Fruit fly (Drosophila melanogaster) whole organism, embryonic: ENCODE data around the gene Spps.
A peak's percentile ranks its signal among the peaks of the same experiment; 100 is the strongest.

Experiments
- BEAF-32 ChIP-seq: fragments of 200-800 bp; sonication (Bioruptor generic); optimal IDR thresholded peaks from 3 replicates; lab custom pipeline; 2017; ENCODE audit warnings: missing biosample characterization, missing genetic modification characterization, mild to moderate bottlenecking, moderate library complexity, missing genetic modification reagents
- Bdp1 ChIP-seq: fragments of 200-800 bp; sonication (Bioruptor generic); optimal IDR thresholded peaks from 3 replicates; lab custom pipeline; 2016; ENCODE audit warnings: missing biosample characterization, missing genetic modification characterization
- BtbVII ChIP-seq: fragments of 200-800 bp; sonication (Bioruptor generic); optimal IDR thresholded peaks from 3 replicates; lab custom pipeline; 2017; ENCODE audit warnings: missing biosample characterization, mild to moderate bottlenecking, missing genetic modification characterization
- CG10209 ChIP-seq: fragments of 200-800 bp; sonication (Bioruptor generic); optimal IDR thresholded peaks from 3 replicates; lab custom pipeline; 2017; ENCODE audit warnings: missing biosample characterization, mild to moderate bottlenecking, missing genetic modification characterization, missing genetic modification reagents
- CG10654 ChIP-seq: fragments of 200-800 bp; sonication (Bioruptor generic); optimal IDR thresholded peaks from 2 replicates; lab custom pipeline; 2016; ENCODE audit warnings: missing biosample characterization, missing genetic modification characterization
- CG11398 ChIP-seq: fragments of 200-800 bp; sonication (Bioruptor generic); optimal IDR thresholded peaks from 2 replicates; lab custom pipeline; 2016; ENCODE audit warnings: missing biosample characterization, missing genetic modification characterization
- CG11456 ChIP-seq: fragments of 200-800 bp; sonication (Bioruptor generic); IDR thresholded peaks from 3 replicates; pipeline ENCODE4 v1.3.6; 2022; ENCODE audit warnings: missing biosample characterization, missing genetic modification characterization
- CG12071 ChIP-seq: fragments of 200-800 bp; sonication (Bioruptor generic); optimal IDR thresholded peaks from 3 replicates; lab custom pipeline; 2018; ENCODE audit warnings: missing biosample characterization, mild to moderate bottlenecking, missing genetic modification characterization
- CG12219 ChIP-seq: fragments of 200-800 bp; sonication (Bioruptor generic); optimal IDR thresholded peaks from 3 replicates; lab custom pipeline; 2018; ENCODE audit warnings: missing biosample characterization, mild to moderate bottlenecking, missing genetic modification characterization
- CG12744 ChIP-seq: fragments of 200-800 bp; sonication (Bioruptor generic); optimal IDR thresholded peaks from 2 replicates; lab custom pipeline; 2016; ENCODE audit warnings: missing biosample characterization, missing genetic modification characterization
- CG13624 ChIP-seq: fragments of 200-800 bp; sonication (Bioruptor generic); optimal IDR thresholded peaks from 2 replicates; lab custom pipeline; 2016; ENCODE audit warnings: missing biosample characterization, missing genetic modification characterization
- CG15073 ChIP-seq: fragments of 200-800 bp; sonication (Bioruptor generic); optimal IDR thresholded peaks from 2 replicates; lab custom pipeline; 2016; ENCODE audit warnings: missing biosample characterization, missing genetic modification characterization
- CG15479 ChIP-seq: fragments of 200-800 bp; sonication (Bioruptor generic); optimal IDR thresholded peaks from 3 replicates; lab custom pipeline; 2019; ENCODE audit warnings: missing biosample characterization, mild to moderate bottlenecking, missing genetic modification characterization, moderate library complexity
- CG16815 ChIP-seq: fragments of 200-800 bp; sonication (Bioruptor generic); optimal IDR thresholded peaks from 3 replicates; lab custom pipeline; 2017; ENCODE audit warnings: missing biosample characterization, mild to moderate bottlenecking, missing genetic modification characterization
- CG17802 ChIP-seq: fragments of 200-800 bp; sonication (Bioruptor generic); optimal IDR thresholded peaks from 2 replicates; lab custom pipeline; 2018; ENCODE audit warnings: missing biosample characterization, mild to moderate bottlenecking, missing genetic modification characterization, moderate library complexity
- CG18764 ChIP-seq: fragments of 200-800 bp; sonication (Bioruptor generic); optimal IDR thresholded peaks from 3 replicates; lab custom pipeline; 2016; ENCODE audit warnings: missing biosample characterization, missing genetic modification characterization
- CG2120 ChIP-seq: fragments of 200-800 bp; sonication (Bioruptor generic); optimal IDR thresholded peaks from 3 replicates; lab custom pipeline; 2016; ENCODE audit warnings: missing biosample characterization, missing genetic modification characterization
- CG3163 ChIP-seq: fragments of 200-800 bp; sonication (Bioruptor generic); optimal IDR thresholded peaks from 3 replicates; lab custom pipeline; 2016; ENCODE audit warnings: missing biosample characterization, missing genetic modification characterization
- CG3838 ChIP-seq: fragments of 200-800 bp; sonication (Bioruptor generic); optimal IDR thresholded peaks from 3 replicates; lab custom pipeline; 2016; ENCODE audit warnings: missing biosample characterization, missing genetic modification characterization
- CG4820 ChIP-seq: fragments of 200-800 bp; sonication (Bioruptor generic); optimal IDR thresholded peaks from 3 replicates; lab custom pipeline; 2016; ENCODE audit warnings: missing biosample characterization, missing genetic modification characterization
- CG7987 ChIP-seq: fragments of 200-800 bp; sonication (Bioruptor generic); optimal IDR thresholded peaks from 2 replicates; lab custom pipeline; 2018; ENCODE audit warnings: missing biosample characterization, mild to moderate bottlenecking, missing genetic modification characterization, moderate library complexity
- CrebB ChIP-seq: fragments of 200-800 bp; sonication (Bioruptor generic); optimal IDR thresholded peaks from 3 replicates; lab custom pipeline; 2018; ENCODE audit warnings: missing biosample characterization, mild to moderate bottlenecking, missing genetic modification characterization
- D ChIP-seq, 2 experiments: fragments of 200-800 bp in 1 of 2; fragments of >200 bp in 1 of 2; sonication (Bioruptor generic) in 1 of 2; optimal IDR thresholded peaks; 2 replicates in 1 of 2; 3 replicates in 1 of 2; lab custom pipeline; 2017; ENCODE audit warnings: mild to moderate bottlenecking in 1 of 2, missing biosample characterization in 1 of 2, missing genetic modification characterization in 1 of 2, missing genetic modification reagents in 1 of 2
- D19A ChIP-seq: fragments of 200-800 bp; optimal IDR thresholded peaks from 3 replicates; lab custom pipeline; 2019; ENCODE audit warnings: missing biosample characterization, mild to moderate bottlenecking, missing genetic modification characterization, moderate library complexity
- Hr39 ChIP-seq: fragments of >200 bp; optimal IDR thresholded peaks from 2 replicates; lab custom pipeline; 2017
- Lhr ChIP-seq: fragments of 200-800 bp; sonication (Bioruptor generic); optimal IDR thresholded peaks from 3 replicates; lab custom pipeline; 2017; ENCODE audit warnings: mild to moderate bottlenecking, missing biosample characterization, missing genetic modification reagents, missing genetic modification characterization
- MBD-R2 ChIP-seq: fragments of 200-800 bp; sonication (Bioruptor generic); IDR thresholded peaks from 2 replicates; pipeline ENCODE4 v1.3.6; 2022; ENCODE audit warnings: missing biosample characterization, missing genetic modification characterization
- Max ChIP-seq: fragments of 200-800 bp; sonication (Bioruptor generic); optimal IDR thresholded peaks from 2 replicates; lab custom pipeline; 2016; ENCODE audit warnings: missing biosample characterization, mild to moderate bottlenecking, missing genetic modification characterization
- Med ChIP-seq: fragments of 200-800 bp; sonication (Bioruptor generic); peaks from one replicate; lab custom pipeline; 2016; ENCODE audit warnings: missing biosample characterization, missing genetic modification characterization, mild to moderate bottlenecking, inconsistent platforms, moderate library complexity
- Ravus ChIP-seq: fragments of 200-800 bp; sonication (Bioruptor generic); IDR thresholded peaks from 2 replicates; pipeline ENCODE4 v1.3.6; 2022; ENCODE audit warnings: missing biosample characterization, missing genetic modification characterization
- Rfx ChIP-seq: fragments of 200-800 bp; sonication (Bioruptor generic); IDR thresholded peaks from 2 replicates; pipeline ENCODE4 v1.3.6; 2022; ENCODE audit warnings: missing biosample characterization, missing genetic modification characterization
- Sry-δ ChIP-seq: fragments of 200-800 bp; sonication (Bioruptor generic); optimal IDR thresholded peaks from 2 replicates; lab custom pipeline; 2016; ENCODE audit warnings: missing biosample characterization, missing genetic modification characterization
- Ssrp ChIP-seq: fragments of 200-800 bp; sonication (Bioruptor generic); optimal IDR thresholded peaks from 2 replicates; lab custom pipeline; 2018; ENCODE audit warnings: missing biosample characterization, mild to moderate bottlenecking, missing genetic modification characterization, moderate library complexity
- az2 ChIP-seq: fragments of 200-800 bp; sonication (Bioruptor generic); optimal IDR thresholded peaks from 3 replicates; lab custom pipeline; 2016; ENCODE audit warnings: missing biosample characterization, missing genetic modification characterization
- bab2 ChIP-seq: fragments of 200-800 bp; sonication (Bioruptor generic); optimal IDR thresholded peaks from 2 replicates; lab custom pipeline; 2016; ENCODE audit warnings: missing biosample characterization, missing genetic modification characterization
- cad ChIP-seq: fragments of >200 bp; optimal IDR thresholded peaks from 2 replicates; lab custom pipeline; 2017; ENCODE audit warnings: missing biosample characterization, missing genetic modification characterization
- da ChIP-seq: fragments of 200-800 bp; sonication (Bioruptor generic); optimal IDR thresholded peaks from 2 replicates; lab custom pipeline; 2016; ENCODE audit warnings: missing biosample characterization, missing genetic modification characterization
- ewg ChIP-seq: fragments of 200-800 bp; sonication (Bioruptor generic); optimal IDR thresholded peaks from 3 replicates; lab custom pipeline; 2017; ENCODE audit warnings: mild to moderate bottlenecking, missing biosample characterization, missing genetic modification reagents, missing genetic modification characterization
- fd64A ChIP-seq: fragments of 200-800 bp; sonication (Bioruptor generic); optimal IDR thresholded peaks from 3 replicates; lab custom pipeline; 2018; ENCODE audit warnings: missing biosample characterization, mild to moderate bottlenecking, missing genetic modification characterization
- gem ChIP-seq: fragments of 200-800 bp; sonication (Bioruptor generic); optimal IDR thresholded peaks from 2 replicates; lab custom pipeline; 2019; ENCODE audit warnings: missing biosample characterization, mild to moderate bottlenecking, missing genetic modification characterization, moderate library complexity
- gfzf ChIP-seq: fragments of 200-800 bp; sonication (Bioruptor generic); optimal IDR thresholded peaks from 2 replicates; lab custom pipeline; 2016; ENCODE audit warnings: missing biosample characterization, mild to moderate bottlenecking, missing genetic modification characterization, moderate library complexity
- kah ChIP-seq: fragments of 200-800 bp; sonication (Bioruptor generic); optimal IDR thresholded peaks from 2 replicates; lab custom pipeline; 2018; ENCODE audit warnings: missing biosample characterization, mild to moderate bottlenecking, missing genetic modification characterization
- lilli ChIP-seq: fragments of 200-800 bp; sonication (Bioruptor generic); optimal IDR thresholded peaks from 3 replicates; lab custom pipeline; 2016; ENCODE audit warnings: missing biosample characterization, missing genetic modification characterization
- pzg ChIP-seq: fragments of 200-800 bp; sonication (Bioruptor generic); optimal IDR thresholded peaks from 3 replicates; lab custom pipeline; 2018; ENCODE audit warnings: missing biosample characterization, mild to moderate bottlenecking, missing genetic modification characterization, moderate library complexity
- sens ChIP-seq: fragments of 200-800 bp; sonication (Bioruptor generic); peaks from one replicate; lab custom pipeline; 2016; ENCODE audit warnings: missing biosample characterization, missing genetic modification characterization
- sens-2 ChIP-seq: fragments of 200-800 bp; sonication (Bioruptor generic); IDR thresholded peaks from 2 replicates; pipeline ENCODE4 v1.3.6; 2022; ENCODE audit warnings: missing biosample characterization, missing genetic modification characterization
- sima ChIP-seq: fragments of 200-800 bp; sonication (Bioruptor generic); optimal IDR thresholded peaks from 2 replicates; lab custom pipeline; 2016; ENCODE audit warnings: missing biosample characterization, missing genetic modification characterization
- sr ChIP-seq: fragments of 200-800 bp; sonication (Bioruptor generic); IDR thresholded peaks from 3 replicates; pipeline ENCODE4 v1.3.6; 2022; ENCODE audit warnings: missing biosample characterization, missing genetic modification characterization
- tio ChIP-seq: fragments of 200-800 bp; sonication (Bioruptor generic); optimal IDR thresholded peaks from 2 replicates; lab custom pipeline; 2017; ENCODE audit warnings: missing biosample characterization, missing genetic modification characterization, inconsistent platforms
- trh ChIP-seq: fragments of 200-800 bp; sonication (Bioruptor generic); optimal IDR thresholded peaks from 2 replicates; lab custom pipeline; 2016; ENCODE audit warnings: missing biosample characterization, missing genetic modification characterization
- zen ChIP-seq: fragments of 200-800 bp; sonication (Bioruptor generic); optimal IDR thresholded peaks from 3 replicates; lab custom pipeline; 2018; ENCODE audit warnings: missing biosample characterization, mild to moderate bottlenecking, missing genetic modification characterization, moderate library complexity

The Spps gene

DNA sequence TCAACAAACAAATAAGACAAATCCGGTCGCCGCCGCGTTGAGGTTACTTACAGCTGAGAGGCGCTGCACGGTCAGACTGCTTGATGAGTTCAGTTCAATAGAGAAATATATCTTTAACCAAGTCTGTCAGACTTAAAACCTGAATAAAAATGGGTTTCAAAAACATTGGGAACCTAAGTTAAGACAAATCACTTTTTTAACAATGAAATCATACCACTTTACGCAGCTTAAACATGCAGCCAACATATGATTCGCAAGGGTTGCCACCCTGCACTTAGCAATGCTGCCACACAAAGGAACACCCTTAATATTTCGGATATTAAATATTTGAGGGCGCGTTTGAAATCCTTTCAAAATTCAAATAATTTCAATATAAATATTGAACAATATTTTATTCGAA lies 38.1 kb downstream of the Spps start, which contains the start of gene CG5515 (continued):
- TF ChIP-seq Max (GFP tag; lab: Kevin White, UChicago) (peak; percentile 71), fd64A (GFP tag; lab: Kevin White, UChicago) (no peak), D (optimal IDR thresholded peaks at IDR 0.05; lab: Kevin White, UChicago) (no peak), D (GFP tag; optimal IDR thresholded peaks at IDR 0.05; lab: Kevin White, UChicago) (peak; percentile 30), CG16815 (GFP tag; lab: Kevin White, UChicago) (peak; percentile 69), da (peak; percentile 44), pzg (GFP tag; lab: Kevin White, UChicago) (peak; percentile 57), sens-2 (peak; percentile 48; the same call in 1 of the 2 replicates), lilli (peak; percentile 88), CG13624 (GFP tag; lab: Kevin White, UChicago) (peak; percentile 82), sr (GFP tag; lab: Robert Waterston, UW) (peak; percentile 45; the same call in 1 of the 3 replicates), CG17802 (tag; lab: Kevin White, UChicago) (peak; percentile 59), CG12219 (peak; percentile 3), sens (GFP tag; lab: Kevin White, UChicago) (peak; percentile 96), trh (peak; percentile 61), CG3838 (GFP tag; lab: Kevin White, UChicago) (no peak), Ssrp (tag; lab: Kevin White, UChicago) (peak; percentile 86), CrebB (tag; lab: Kevin White, UChicago) (peak; percentile 50), MBD-R2 (GFP tag; lab: Robert Waterston, UW) (peak; percentile 88), CG15479 (no peak), CG10654 (GFP tag; lab: Kevin White, UChicago) (peak; percentile 61), CG12071 (GFP tag; lab: Kevin White, UChicago) (no peak), D19A (tag; lab: Kevin White, UChicago) (no peak), ewg (GFP tag; lab: Kevin White, UChicago) (peak; percentile 62), zen (tag; lab: Kevin White, UChicago) (peak; percentile 79), Ravus (GFP tag; lab: Robert Waterston, UW) (peak; percentile 4; the same call in 1 of the 2 replicates), CG12744 (peak; percentile 50), kah (GFP tag; lab: Kevin White, UChicago) (no peak), BEAF-32 (GFP tag; lab: Kevin White, UChicago) (peak; percentile 32), CG15073 (GFP tag; lab: Kevin White, UChicago) (no peak), Lhr (peak; percentile 30), CG11398 (GFP tag; lab: Kevin White, UChicago) (peak; percentile 53), cad (GFP tag; lab: Kevin White, UChicago) (no peak), bab2 (GFP tag; lab: Kevin White, UChicago) (peak; percentile 79), Hr39 (lab: Kevin White, UChicago) (no peak), Rfx (GFP tag; lab: Robert Waterston, UW) (peak; percentile 86), gem (tag; lab: Kevin White, UChicago) (peak; percentile 92), CG18764 (GFP tag; lab: Kevin White, UChicago) (peak; percentile 95), Bdp1 (GFP tag; lab: Kevin White, UChicago) (peak; percentile 76), CG2120 (peak; percentile 91), Med (GFP tag; lab: Kevin White, UChicago) (peak; percentile 97), sima (no peak), CG7987 (GFP tag; lab: Kevin White, UChicago) (peak; percentile 9), gfzf (GFP tag; lab: Kevin White, UChicago) (peak; percentile 42), BtbVII (no peak), CG4820 (GFP tag; lab: Kevin White, UChicago) (peak; percentile 59), tio (peak; percentile 51), CG3163 (GFP tag; lab: Kevin White, UChicago) (peak; percentile 76), Sry-δ (peak; percentile 54), az2 (GFP tag; lab: Kevin White, UChicago) (peak; percentile 63), CG10209 (peak; percentile 49), CG11456 (peak; percentile 70)
